Fruit fly (Drosophila melanogaster): Measurements from ENCODE around the gene CG31465.

CG31465 gene

DNA sequence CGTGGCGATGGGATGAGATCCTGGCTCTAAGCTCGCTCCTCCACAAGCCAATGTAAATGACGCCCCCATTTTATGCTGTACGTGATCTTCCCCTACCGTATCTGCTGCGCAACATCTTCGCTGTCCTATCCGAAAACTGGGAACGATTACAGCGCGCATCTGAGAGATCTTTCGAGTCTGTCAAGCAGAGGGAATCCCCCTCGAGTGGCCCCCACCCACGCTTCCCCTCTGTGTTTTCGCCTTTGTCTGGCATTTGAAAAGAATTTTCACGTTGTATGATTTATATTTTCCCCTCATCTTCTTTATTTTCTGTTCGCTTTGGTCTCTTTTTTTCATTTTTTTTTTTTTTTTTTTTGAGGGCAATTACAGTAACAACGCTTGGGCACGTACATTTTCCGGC lies 33.2 kb upstream of the CG31465 start:
- TF ChIP-seq noc (tag; optimal IDR thresholded peaks at IDR 0.05): no peak

DNA sequence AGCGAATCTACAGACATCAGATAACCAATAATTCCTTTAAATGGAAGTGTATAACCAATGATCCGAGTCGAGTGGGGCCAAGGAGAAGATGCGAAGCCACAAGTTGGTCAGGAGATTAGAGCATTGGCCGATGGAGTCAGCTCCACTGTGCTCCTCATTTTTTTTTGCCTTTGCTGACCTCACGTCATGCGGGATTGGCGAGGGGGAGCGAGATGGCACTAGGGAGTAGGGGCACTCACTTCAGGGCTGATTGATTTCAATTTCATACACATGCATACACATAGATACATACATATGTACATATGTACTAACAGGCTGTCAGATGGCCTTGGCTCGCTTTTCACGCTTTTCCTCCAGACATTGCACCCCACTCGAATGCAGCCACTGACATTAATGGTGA lies 32.3 kb upstream of the CG31465 start:
- TF ChIP-seq noc (tag; optimal IDR thresholded peaks at IDR 0.05): no peak

DNA sequence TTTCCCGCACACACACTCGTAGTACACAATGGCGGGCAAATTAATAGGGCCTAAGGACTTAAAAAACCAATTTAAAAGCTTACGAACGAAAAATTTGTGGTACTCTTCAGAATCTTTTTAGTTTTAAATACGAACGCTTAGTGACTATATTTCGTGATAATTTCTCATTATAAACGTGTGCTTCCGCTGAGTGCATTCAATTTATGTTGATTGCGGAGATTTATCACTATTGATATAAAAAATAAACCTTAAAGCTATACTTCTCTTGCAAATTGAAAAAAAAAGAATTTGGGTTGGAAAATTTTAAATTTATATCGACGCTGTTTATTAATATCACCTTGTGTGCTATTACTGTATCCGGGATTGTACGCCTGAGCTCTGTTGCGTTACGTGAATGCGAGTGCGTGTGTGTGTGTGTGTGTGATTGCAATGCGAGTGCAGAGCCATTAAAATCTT lies 31.6 kb upstream of the CG31465 start:
- peak; percentile 52 for TF ChIP-seq noc (tag; optimal IDR thresholded peaks at IDR 0.05)

DNA sequence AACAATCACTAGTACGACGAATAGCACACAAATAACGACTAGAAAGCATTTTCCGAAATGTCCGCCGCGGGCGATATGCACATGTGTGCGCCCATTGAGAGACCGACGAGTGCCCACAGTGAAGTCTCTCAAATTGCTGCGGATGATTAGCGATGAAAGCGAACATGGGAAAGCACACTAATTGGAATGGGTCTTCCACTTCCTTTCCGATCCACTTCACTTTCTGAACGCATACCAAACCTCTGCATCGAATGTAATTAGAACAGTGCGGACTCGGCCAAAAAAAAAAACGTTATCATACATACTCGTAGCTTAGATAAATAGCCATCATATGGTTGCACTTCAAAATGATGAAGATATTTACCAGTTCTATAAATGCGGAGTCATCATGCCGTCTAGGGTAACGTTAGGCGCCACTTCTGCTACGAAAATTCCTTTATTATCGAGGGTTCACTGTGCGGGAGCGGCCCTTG lies 30.6 kb upstream of the CG31465 start:
- no peak for TF ChIP-seq noc (tag; optimal IDR thresholded peaks at IDR 0.05)

DNA sequence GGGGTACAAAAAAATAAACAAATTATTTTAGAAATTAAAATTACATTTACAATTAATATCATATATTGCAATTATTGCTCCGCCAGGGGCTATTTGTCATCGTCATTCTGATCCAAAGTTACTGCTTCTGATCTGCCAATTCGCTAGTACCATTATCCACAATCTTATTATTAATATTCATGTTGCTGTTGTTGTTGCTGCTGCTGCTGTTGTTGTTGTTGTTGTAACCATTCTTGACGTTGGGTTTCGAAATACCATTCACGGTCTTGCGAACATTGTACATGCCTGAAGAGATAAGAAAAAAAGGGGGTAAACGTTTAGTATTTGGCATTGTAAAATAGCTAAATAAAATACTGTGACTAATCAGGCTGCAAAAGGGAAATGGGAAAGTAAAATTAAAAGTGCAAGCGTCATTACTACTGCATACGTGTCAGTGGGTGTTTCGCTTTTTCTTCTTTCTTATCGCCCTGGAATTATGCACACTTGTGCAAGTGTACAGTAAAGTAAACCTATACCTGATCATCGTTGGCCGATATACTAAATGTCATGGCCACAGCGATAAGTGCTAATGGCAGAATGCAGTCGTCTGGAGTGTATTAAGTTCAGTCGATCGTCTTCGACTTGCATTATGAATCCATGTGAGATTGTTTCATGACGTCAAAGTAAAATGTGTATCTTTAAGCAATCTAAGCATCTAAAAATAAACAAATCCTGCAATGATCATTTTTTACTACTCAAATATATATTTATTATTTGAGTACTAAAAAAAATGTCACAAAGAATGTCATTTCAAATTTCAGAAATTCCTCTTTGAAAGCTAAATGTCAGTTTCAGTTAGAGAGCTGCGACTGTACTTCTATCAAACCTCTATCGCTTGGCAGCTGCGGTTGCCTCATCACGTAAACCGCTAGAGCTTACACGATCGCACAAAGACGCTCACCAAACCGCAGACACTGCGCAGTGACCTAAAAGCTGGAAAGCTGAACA lies 28.7 kb upstream of the CG31465 start:
- no peak for TF ChIP-seq noc (tag; optimal IDR thresholded peaks at IDR 0.05)

DNA sequence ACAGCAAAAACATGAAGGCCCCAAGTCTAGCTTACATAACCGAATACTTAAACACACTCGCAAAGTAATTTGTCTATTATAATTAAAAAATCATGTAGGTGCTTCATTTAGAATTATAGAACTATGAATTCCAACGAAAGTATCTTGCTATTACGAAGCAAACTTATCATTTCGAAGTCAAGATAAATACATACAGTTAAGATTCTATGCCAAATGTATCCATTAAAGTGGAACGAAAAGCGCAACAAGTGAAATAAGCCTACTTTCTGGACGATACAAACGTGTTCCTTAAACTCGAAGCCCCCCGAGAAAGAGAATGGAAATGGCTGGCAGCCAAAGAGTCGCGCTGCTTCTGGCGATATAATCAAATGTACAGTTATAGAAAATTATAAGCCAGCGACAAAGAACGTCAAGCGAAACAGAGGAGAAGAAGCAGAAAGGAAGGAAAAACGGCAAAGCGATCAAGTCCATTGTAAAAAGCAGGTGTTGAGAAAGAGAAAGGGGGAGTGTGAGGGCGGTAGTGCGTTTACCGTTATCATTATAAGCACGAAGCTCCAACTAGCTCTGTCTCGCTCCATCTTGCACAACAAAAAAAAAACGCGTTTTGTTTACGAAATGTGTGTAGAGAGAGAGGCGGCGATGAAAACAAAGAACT lies 27.9 kb upstream of the CG31465 start:
- TF ChIP-seq noc (tag; optimal IDR thresholded peaks at IDR 0.05): peak; percentile 23

DNA sequence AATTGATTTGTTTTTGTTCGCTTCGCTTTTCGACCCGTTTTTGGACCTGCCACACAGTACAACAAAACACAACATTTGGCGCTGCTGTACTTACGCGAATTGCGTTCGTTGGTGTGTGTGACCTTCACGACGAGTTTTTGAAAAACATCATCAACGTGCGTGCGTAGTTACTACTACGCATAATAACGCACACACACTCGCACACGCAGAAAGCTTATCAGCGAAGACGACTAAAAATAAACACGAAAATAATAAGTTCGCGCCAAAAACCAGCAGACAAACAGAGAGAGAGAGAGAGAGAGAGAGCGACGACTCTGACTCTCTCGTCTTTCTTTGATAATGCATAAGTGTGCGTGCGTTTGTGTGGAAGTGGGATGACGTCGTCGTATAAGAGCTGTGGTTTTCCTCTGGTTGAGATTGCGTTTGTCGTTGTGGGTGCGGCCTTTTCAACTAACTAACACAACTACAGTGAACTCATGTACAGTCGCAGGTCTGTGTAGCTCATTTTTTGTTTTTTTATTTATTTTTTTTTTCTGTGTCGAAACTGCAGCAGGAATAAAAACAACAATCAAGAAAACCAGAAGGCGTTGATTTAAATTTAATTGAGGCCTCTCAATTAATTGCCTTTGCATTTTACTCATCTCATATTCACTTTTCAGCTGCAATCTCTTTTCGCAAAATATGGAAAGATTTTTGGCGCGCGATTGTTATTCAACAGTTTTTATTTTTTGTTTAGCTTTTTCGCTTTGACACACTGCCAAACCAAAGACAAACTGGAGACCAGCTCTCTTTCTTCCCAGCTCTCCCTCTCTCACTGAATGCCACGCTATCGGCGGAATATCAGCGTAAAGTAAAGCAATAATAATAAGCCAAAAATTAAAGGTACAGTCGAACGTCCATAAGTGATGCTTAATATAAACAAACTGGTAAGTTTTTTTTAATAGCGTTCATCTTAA lies 26.7 kb upstream of the CG31465 start:
- TF ChIP-seq noc (tag; optimal IDR thresholded peaks at IDR 0.05): no peak

DNA sequence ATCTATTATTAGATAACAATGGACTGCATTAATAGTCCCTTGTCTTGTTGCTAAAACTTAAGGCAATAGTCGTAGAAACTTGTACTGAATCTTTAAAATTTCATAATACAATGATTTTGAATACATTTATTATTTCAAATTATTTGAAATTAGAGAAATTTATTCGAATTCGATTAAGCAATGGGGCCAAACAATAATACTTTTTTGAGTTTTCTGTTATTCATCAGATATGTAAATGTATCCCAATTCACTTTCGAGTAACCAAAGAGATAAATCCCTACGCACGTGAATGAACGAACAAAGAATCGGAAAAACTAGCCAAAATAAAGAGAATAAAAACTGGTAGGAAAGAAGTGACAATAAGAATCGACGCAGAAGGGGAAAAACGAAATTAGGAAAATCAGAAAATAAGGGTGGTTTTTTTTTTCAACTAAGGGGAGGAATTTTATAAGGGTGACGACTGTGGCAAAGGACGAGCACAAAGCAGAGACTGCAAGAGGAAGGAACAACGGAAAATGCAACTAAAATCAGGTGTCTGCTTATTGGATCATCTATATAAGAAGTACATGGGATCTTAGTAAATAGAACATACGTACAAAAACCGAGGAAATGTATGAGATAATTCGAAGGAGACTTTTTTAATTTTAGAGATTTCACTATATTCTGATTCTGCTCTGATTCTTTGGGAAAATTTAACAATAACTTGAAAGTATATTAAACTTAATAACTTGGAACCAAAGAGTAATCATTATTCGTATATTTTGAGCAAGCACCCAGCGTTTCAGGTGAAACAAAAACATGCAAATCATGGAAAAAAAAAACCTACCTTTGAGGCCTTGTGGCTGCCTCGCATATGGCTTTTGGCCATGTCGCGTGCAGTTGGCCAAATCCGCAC lies 25.8 kb upstream of the CG31465 start:
- TF ChIP-seq noc (tag; optimal IDR thresholded peaks at IDR 0.05): no peak

DNA sequence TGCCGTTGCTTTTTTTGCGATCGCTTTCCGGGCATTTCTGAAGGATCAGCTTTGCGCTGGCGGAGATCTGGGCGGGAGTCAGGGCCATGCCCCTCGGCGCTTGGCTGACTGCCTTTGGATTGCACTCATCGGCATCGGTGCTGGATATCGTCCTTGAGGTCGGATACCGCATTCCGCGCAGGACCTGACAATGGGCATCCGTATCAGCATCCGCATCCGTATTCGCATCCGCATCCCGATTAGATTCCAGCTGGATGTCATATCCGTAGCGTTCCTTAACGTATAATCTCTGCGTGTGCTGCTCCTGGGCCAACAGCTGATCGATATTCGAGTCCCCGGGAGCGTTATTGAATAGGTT lies 25.2 kb upstream of the CG31465 start:
- TF ChIP-seq noc (tag; optimal IDR thresholded peaks at IDR 0.05): no peak

DNA sequence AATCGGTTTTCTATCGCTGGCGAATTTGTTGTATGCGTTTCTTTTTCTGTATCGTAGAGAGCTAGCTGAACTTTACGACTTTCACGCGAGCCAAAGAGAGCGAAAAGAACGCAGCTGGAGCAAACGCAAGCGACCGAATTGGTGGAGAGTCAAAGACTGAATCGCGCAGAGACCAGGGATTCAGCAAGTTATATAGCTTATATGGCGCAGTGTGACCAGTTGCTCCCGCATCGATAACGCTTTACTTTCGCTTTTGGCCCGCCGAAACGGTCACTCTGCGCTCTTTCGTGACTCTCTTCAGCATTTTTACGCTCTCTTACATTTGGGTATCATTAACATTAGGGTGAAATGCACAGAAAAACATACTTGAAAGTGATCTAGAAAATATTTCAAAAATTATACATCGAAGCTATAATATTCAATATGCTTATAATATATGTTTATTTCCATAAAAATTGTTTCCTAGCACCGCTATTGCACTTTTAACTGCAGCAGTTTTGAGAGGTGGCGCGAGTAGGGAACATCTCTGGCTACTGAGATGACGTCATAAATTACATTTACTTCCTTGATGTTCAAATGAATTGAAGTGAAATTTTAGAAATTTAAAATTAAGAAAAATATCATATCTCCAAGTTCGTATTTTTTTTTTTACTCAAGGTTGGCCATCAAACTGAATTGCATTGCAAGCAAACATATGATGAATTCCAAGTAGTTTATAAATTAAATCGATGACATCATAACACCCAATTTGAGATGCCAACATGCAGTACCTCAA lies 24.3 kb upstream of the CG31465 start, which contains the start of gene glec:
Gene glec, minus strand, starts transcription at position 169 of the 775 bp plus-strand sequence.
- TF ChIP-seq noc (tag; optimal IDR thresholded peaks at IDR 0.05): peak; percentile 19

DNA sequence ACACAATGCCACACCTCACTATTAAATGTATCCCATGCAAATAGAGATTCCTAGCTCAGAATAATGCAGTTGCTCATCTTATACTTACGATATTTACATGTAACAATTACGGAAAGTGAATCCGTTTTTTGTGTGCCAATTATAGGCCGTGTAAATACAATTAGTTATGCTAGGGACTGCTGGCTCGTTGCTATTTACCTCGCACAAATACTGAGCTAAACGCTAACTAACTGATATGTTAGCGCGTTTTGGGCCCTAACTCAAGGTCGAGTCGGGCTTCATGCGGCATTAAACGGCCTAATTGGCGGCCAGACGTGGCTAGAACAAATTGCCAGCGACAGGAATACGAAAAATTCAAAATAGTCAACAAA lies 23.8 kb upstream of the CG31465 start:
- no peak for TF ChIP-seq noc (tag; optimal IDR thresholded peaks at IDR 0.05)

DNA sequence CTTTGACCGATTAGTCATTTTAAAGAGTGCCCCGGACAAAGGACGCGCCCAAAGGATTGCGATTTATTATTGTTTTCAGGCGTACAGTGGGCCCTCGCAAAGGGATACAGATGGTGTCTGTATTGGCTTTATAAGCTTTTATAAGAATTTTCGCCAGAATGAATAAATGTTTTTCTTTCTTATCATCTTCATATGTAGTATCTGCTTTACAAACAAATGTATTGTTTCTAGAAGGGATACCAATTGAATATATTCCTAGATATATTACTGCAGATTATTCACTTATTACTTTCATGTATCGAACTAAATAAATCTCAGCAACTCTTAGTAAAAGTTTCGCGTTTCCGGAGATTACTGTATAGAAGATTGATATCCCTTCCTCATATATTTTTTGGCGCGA lies 23.1 kb upstream of the CG31465 start:
- TF ChIP-seq noc (tag; optimal IDR thresholded peaks at IDR 0.05): no peak

DNA sequence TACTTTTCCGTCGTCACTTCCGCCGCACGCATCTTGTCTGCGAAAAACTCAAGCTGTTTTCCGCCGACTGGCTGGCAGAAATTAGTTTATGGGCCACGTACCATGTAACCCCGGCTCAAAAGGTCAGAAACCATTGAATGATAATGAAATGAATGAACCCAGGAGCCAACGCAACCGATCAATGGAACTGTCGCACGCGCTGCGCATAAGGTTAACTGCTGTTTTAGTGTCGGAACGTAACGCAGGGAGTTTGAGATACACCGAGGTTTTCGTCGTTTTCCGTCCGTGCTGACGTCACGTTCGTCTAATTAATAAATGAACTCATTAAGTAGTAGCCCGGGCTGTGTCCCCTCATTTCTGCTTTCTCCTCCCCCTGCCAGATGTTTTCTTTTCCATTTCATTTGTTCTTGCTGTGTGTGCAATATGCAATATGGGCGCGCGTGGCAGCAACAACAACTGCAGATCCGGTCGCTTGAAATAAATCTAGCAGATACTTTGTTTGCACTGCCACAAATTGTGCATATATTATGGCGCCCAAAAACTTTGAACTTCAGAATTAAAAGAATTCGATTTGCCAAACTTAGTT lies 22.2 kb upstream of the CG31465 start:
- no peak for TF ChIP-seq noc (tag; optimal IDR thresholded peaks at IDR 0.05)

DNA sequence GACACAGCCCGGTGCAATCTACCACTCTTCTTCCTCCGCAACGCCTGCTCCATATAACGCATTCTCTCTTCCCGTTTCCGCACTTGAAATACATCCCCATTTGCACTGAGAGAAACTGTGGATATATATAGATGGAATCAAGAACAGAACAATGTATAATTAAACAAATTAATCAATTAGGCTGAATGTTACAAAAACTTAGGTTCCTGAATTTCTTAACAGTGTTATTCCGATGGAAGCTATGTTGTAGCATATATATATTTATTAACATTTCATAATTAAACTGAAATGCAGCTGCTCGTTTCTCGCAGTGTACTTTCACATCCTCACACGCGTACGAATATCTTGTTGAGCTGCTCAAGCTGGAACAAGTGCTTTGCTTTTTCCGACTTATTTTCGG lies 21.1 kb upstream of the CG31465 start:
- TF ChIP-seq noc (tag; optimal IDR thresholded peaks at IDR 0.05): no peak
